Worm (Caenorhabditis elegans) whole organism, early embryonic: ENCODE data around the gene ima-3.

ENCODE experiments used
- F13C5.2 ChIP-seq: sonication (generic microtip); optimal IDR thresholded peaks from 2 replicates; lab custom pipeline; 2017; ENCODE audit warnings: mild to moderate bottlenecking, missing genetic modification characterization, inconsistent platforms, missing compliant biosample characterization
- ama-1 ChIP-seq: fragments of 150-350 bp; optimal IDR thresholded peaks from 2 replicates; lab custom pipeline; 2014
- ceh-36 ChIP-seq: sonication (generic microtip); optimal IDR thresholded peaks from 2 replicates; lab custom pipeline; 2016; ENCODE audit warnings: missing genetic modification characterization, inconsistent platforms, missing compliant biosample characterization
- flt-1 ChIP-seq: fragments of 200-800 bp; sonication (Bioruptor generic); IDR thresholded peaks from 2 replicates; pipeline ENCODE4 v1.3.6; 2022; ENCODE audit warnings: missing genetic modification characterization, missing compliant biosample characterization
- hnd-1 ChIP-seq: sonication (generic microtip); optimal IDR thresholded peaks from 2 replicates; lab custom pipeline; 2016; ENCODE audit warnings: missing genetic modification characterization, missing compliant biosample characterization
- scrt-1 ChIP-seq: fragments of 200-800 bp; sonication (Bioruptor generic); IDR thresholded peaks from 2 replicates; pipeline ENCODE4 v1.3.6; 2022; ENCODE audit warnings: missing genetic modification characterization, missing compliant biosample characterization
- tbx-11 ChIP-seq: fragments of 200-800 bp; sonication (Bioruptor generic); IDR thresholded peaks from 2 replicates; pipeline ENCODE4 v1.3.6; 2022; ENCODE audit warnings: missing genetic modification characterization, missing compliant biosample characterization
- tra-4 ChIP-seq: sonication (generic microtip); optimal IDR thresholded peaks from 2 replicates; lab custom pipeline; 2017; ENCODE audit warnings: missing genetic modification characterization, missing compliant biosample characterization

DNA sequence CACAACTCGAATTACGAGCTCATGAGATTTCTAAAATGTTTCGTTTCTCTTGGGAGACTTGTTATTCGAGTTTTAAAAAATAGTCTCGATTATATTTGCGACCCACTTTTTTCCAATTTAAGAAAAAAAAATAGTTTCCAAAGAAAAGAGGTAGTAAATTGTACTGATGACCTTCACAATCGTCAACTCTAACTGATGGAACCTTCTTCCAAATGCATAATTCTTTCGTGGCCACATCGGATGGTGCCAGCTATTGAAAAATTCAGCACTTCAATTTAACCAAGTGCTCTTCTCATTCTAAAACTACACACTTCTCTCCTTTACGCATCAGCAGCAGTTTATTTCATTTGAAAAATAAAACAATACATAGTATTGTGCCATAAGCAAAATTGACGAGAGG lies 17.8 kb downstream of the ima-3 start:
- TF ChIP-seq tra-4: no peak
- no peak for TF ChIP-seq flt-1 (GFP tag; lab: Robert Waterston, UW)
- TF ChIP-seq hnd-1: no peak
- no peak for TF ChIP-seq ama-1 (lab: Kevin White, UChicago)
- no peak for TF ChIP-seq tbx-11 (GFP tag; lab: Robert Waterston, UW)
- no peak for TF ChIP-seq scrt-1 (GFP tag; lab: Robert Waterston, UW)
- TF ChIP-seq ceh-36 (tag; lab: Kevin White, UChicago): no peak
- TF ChIP-seq F13C5.2 (tag; lab: Kevin White, UChicago): no peak
